Worm (Caenorhabditis elegans) whole organism, L4/young adult: Measurements from ENCODE around the gene tag-276.

ENCODE experiments used
- W03F9.2 ChIP-seq: fragments of 150-350 bp; optimal IDR thresholded peaks from 2 replicates; lab custom pipeline; 2014; ENCODE audit warnings: missing biosample characterization, missing genetic modification characterization
- dao-5 ChIP-seq: sonication (generic microtip); optimal IDR thresholded peaks from 2 replicates; lab custom pipeline; 2016; ENCODE audit warnings: missing genotype, missing genetic modification characterization, moderate library complexity, missing compliant biosample characterization
- him-1 ChIP-seq: sonication (generic microtip); optimal IDR thresholded peaks from 2 replicates; lab custom pipeline; 2016; ENCODE audit warnings: missing genotype, missing genetic modification reagents, missing genetic modification characterization, missing compliant biosample characterization

- TF ChIP-seq W03F9.2 (tag; lab: Kevin White, UChicago) (no peak), him-1 (tag; lab: Kevin White, UChicago) (no peak), dao-5 (tag; lab: Kevin White, UChicago) (no peak)
Observed at ce11 chrII:12266145-12266544, 17.2 kb upstream of the tag-276 start, which contains the start of gene tric-1B.1.
